Fruit fly (Drosophila melanogaster) whole organism, prepupa: ENCODE measurements around the gene CG32576.

Experiments used
- Blimp-1 ChIP-seq: fragments of 200-800 bp; sonication (Bioruptor generic); optimal IDR thresholded peaks from 3 replicates; lab custom pipeline; 2017; ENCODE audit warnings: missing biosample characterization, missing genetic modification characterization, mild to moderate bottlenecking, moderate library complexity, missing genetic modification reagents
- CG10631 ChIP-seq: fragments of 200-800 bp; sonication (Bioruptor generic); optimal IDR thresholded peaks from 2 replicates; lab custom pipeline; 2016; ENCODE audit warnings: missing biosample characterization, missing genetic modification characterization
- CG10669 ChIP-seq: fragments of 200-800 bp; sonication (Bioruptor generic); optimal IDR thresholded peaks from 3 replicates; lab custom pipeline; 2018; ENCODE audit warnings: missing biosample characterization, mild to moderate bottlenecking, missing genetic modification characterization, moderate library complexity
- CG11762 ChIP-seq: fragments of 200-800 bp; sonication (Bioruptor generic); optimal IDR thresholded peaks from 3 replicates; lab custom pipeline; 2016; ENCODE audit warnings: missing biosample characterization, missing genetic modification characterization; ENCODE audit not compliant: insufficient read depth
- CG11902 ChIP-seq: fragments of 200-800 bp; sonication (Bioruptor generic); optimal IDR thresholded peaks from 3 replicates; lab custom pipeline; 2016; ENCODE audit warnings: missing biosample characterization, missing genetic modification characterization
- CG15336 ChIP-seq: fragments of 200-800 bp; sonication (Bioruptor generic); IDR thresholded peaks from 2 replicates; pipeline ENCODE4 v1.3.6; 2022; ENCODE audit warnings: missing biosample characterization, missing genetic modification characterization
- CG1621 ChIP-seq: fragments of 200-800 bp; sonication (Bioruptor generic); optimal IDR thresholded peaks from 3 replicates; lab custom pipeline; 2018; ENCODE audit warnings: missing biosample characterization, mild to moderate bottlenecking, missing genetic modification characterization
- CG16779 ChIP-seq: fragments of 200-800 bp; sonication (Bioruptor generic); optimal IDR thresholded peaks from 3 replicates; lab custom pipeline; 2017; ENCODE audit warnings: missing biosample characterization, mild to moderate bottlenecking, missing genetic modification characterization
- CG3032 ChIP-seq: fragments of 200-800 bp; optimal IDR thresholded peaks from 2 replicates; lab custom pipeline; 2019; ENCODE audit warnings: missing biosample characterization, mild to moderate bottlenecking, missing genetic modification characterization, moderate library complexity
- CG31627 ChIP-seq: fragments of 200-800 bp; sonication (Bioruptor generic); optimal IDR thresholded peaks from 3 replicates; lab custom pipeline; 2016; ENCODE audit warnings: missing biosample characterization, missing genetic modification characterization
- CG34406 ChIP-seq: fragments of 200-800 bp; sonication (Bioruptor generic); optimal IDR thresholded peaks from 3 replicates; lab custom pipeline; 2016; ENCODE audit warnings: missing biosample characterization, missing genetic modification characterization
- CG6276 ChIP-seq: fragments of 200-800 bp; sonication (Bioruptor generic); optimal IDR thresholded peaks from 2 replicates; lab custom pipeline; 2017; ENCODE audit warnings: missing biosample characterization, mild to moderate bottlenecking, missing genetic modification characterization
- CG6808 ChIP-seq: fragments of 200-800 bp; sonication (Bioruptor generic); optimal IDR thresholded peaks from 3 replicates; lab custom pipeline; 2017; ENCODE audit warnings: missing biosample characterization, missing genetic modification characterization, mild to moderate bottlenecking, moderate library complexity, missing genetic modification reagents
- CG6854 ChIP-seq: fragments of 200-800 bp; sonication (Bioruptor generic); optimal IDR thresholded peaks from 2 replicates; lab custom pipeline; 2017; ENCODE audit warnings: missing biosample characterization, mild to moderate bottlenecking, missing genetic modification characterization
- CG7368 ChIP-seq: fragments of 200-800 bp; sonication (Bioruptor generic); optimal IDR thresholded peaks from 3 replicates; lab custom pipeline; 2016; ENCODE audit warnings: missing biosample characterization, missing genetic modification characterization
- CG8119 ChIP-seq: fragments of 200-800 bp; sonication (Bioruptor generic); IDR thresholded peaks from 3 replicates; pipeline ENCODE4 v1.3.6; 2022; ENCODE audit warnings: missing biosample characterization, missing genetic modification characterization
- CG8319 ChIP-seq: fragments of 200-800 bp; sonication (Bioruptor generic); optimal IDR thresholded peaks from 3 replicates; lab custom pipeline; 2016; ENCODE audit warnings: missing biosample characterization, missing genetic modification characterization
- CG8632 ChIP-seq: fragments of 200-800 bp; sonication (Bioruptor generic); optimal IDR thresholded peaks from 3 replicates; lab custom pipeline; 2016; ENCODE audit warnings: missing biosample characterization, missing genetic modification characterization
- CG9139 ChIP-seq: fragments of 200-800 bp; sonication (Bioruptor generic); optimal IDR thresholded peaks from 3 replicates; lab custom pipeline; 2017; ENCODE audit warnings: missing biosample characterization, mild to moderate bottlenecking, missing genetic modification characterization
- Eip75B ChIP-seq: fragments of 200-800 bp; sonication (Bioruptor generic); optimal IDR thresholded peaks from 3 replicates; lab custom pipeline; 2016; ENCODE audit warnings: missing biosample characterization, missing genetic modification characterization
- Eip78C ChIP-seq: fragments of 200-800 bp; sonication (Bioruptor generic); peaks from one replicate; lab custom pipeline; 2016; ENCODE audit warnings: missing biosample characterization, missing genetic modification characterization
- Eip93F ChIP-seq: fragments of 200-800 bp; sonication (Bioruptor generic); optimal IDR thresholded peaks from 2 replicates; lab custom pipeline; 2016; ENCODE audit warnings: missing biosample characterization, mild to moderate bottlenecking, missing genetic modification characterization
- Ets96B ChIP-seq: fragments of 200-800 bp; optimal IDR thresholded peaks from 2 replicates; lab custom pipeline; 2019; ENCODE audit warnings: missing biosample characterization, mild to moderate bottlenecking, missing genetic modification characterization, moderate library complexity
- Gug ChIP-seq: fragments of 200-800 bp; sonication (Bioruptor generic); IDR thresholded peaks from 2 replicates; pipeline ENCODE4 v1.3.6; 2022; ENCODE audit warnings: missing biosample characterization, missing genetic modification characterization
- Hr38 ChIP-seq: sonication (Bioruptor generic); optimal IDR thresholded peaks from 2 replicates; lab custom pipeline; 2016; ENCODE audit warnings: missing biosample characterization, missing genetic modification characterization
- Hr39 ChIP-seq: fragments of 200-800 bp; sonication (Bioruptor generic); optimal IDR thresholded peaks from 2 replicates; lab custom pipeline; 2016; ENCODE audit warnings: missing biosample characterization, missing genetic modification characterization
- Hr4 ChIP-seq: fragments of 200-800 bp; sonication (Bioruptor generic); optimal IDR thresholded peaks from 3 replicates; lab custom pipeline; 2016; ENCODE audit warnings: missing biosample characterization, missing genetic modification characterization
- Met ChIP-seq: fragments of 200-800 bp; sonication (Bioruptor generic); optimal IDR thresholded peaks from 3 replicates; lab custom pipeline; 2016; ENCODE audit warnings: missing biosample characterization, missing genetic modification characterization
- OdsH ChIP-seq: fragments of 200-800 bp; sonication (Bioruptor generic); optimal IDR thresholded peaks from 3 replicates; lab custom pipeline; 2016; ENCODE audit warnings: missing biosample characterization, missing genetic modification characterization
- Smox ChIP-seq: fragments of 200-800 bp; sonication (Bioruptor generic); optimal IDR thresholded peaks from 3 replicates; lab custom pipeline; 2016; ENCODE audit warnings: missing biosample characterization, missing genetic modification characterization
- Sox14 ChIP-seq: fragments of 200-800 bp; sonication (Bioruptor generic); optimal IDR thresholded peaks from 3 replicates; lab custom pipeline; 2016; ENCODE audit warnings: missing biosample characterization, missing genetic modification characterization
- Sox15 ChIP-seq: fragments of 200-800 bp; sonication (Bioruptor generic); optimal IDR thresholded peaks from 3 replicates; lab custom pipeline; 2016; ENCODE audit warnings: missing biosample characterization, missing genetic modification characterization
- acj6 ChIP-seq: fragments of 200-800 bp; sonication (Bioruptor generic); optimal IDR thresholded peaks from 3 replicates; lab custom pipeline; 2016; ENCODE audit warnings: missing biosample characterization, missing genetic modification characterization
- cyc ChIP-seq: fragments of 200-800 bp; sonication (Bioruptor generic); optimal IDR thresholded peaks from 3 replicates; lab custom pipeline; 2016; ENCODE audit warnings: missing biosample characterization, missing genetic modification characterization
- dac ChIP-seq: fragments of 200-800 bp; sonication (Bioruptor generic); optimal IDR thresholded peaks from 2 replicates; lab custom pipeline; 2017; ENCODE audit warnings: missing biosample characterization, mild to moderate bottlenecking, missing genetic modification characterization
- dsx ChIP-seq: fragments of 200-800 bp; optimal IDR thresholded peaks from 3 replicates; lab custom pipeline; 2019; ENCODE audit warnings: missing biosample characterization, mild to moderate bottlenecking, missing genetic modification characterization, moderate library complexity; ENCODE audit not compliant: poor library complexity, severe bottlenecking
- fd59A ChIP-seq: fragments of 200-800 bp; sonication (Bioruptor generic); optimal IDR thresholded peaks from 2 replicates; lab custom pipeline; 2017; ENCODE audit warnings: missing biosample characterization, mild to moderate bottlenecking, missing genetic modification characterization, missing genetic modification reagents
- fkh ChIP-seq: fragments of 200-800 bp; sonication (Bioruptor generic); optimal IDR thresholded peaks from 3 replicates; lab custom pipeline; 2017; ENCODE audit warnings: missing biosample characterization, mild to moderate bottlenecking, missing genetic modification characterization, moderate library complexity
- net ChIP-seq: fragments of 200-800 bp; sonication (Bioruptor generic); optimal IDR thresholded peaks from 3 replicates; lab custom pipeline; 2016; ENCODE audit warnings: missing biosample characterization, missing genetic modification characterization
- pdm3 ChIP-seq: fragments of 200-800 bp; sonication (Bioruptor generic); optimal IDR thresholded peaks from 3 replicates; lab custom pipeline; 2016; ENCODE audit warnings: missing biosample characterization, missing genetic modification characterization
- salr ChIP-seq, 2 experiments: fragments of 200-800 bp; sonication (Bioruptor generic); optimal IDR thresholded peaks; 3 replicates each; lab custom pipeline; 2016 to 2018; ENCODE audit warnings: missing biosample characterization in 2 of 2, missing genetic modification characterization in 2 of 2, mild to moderate bottlenecking in 1 of 2
- spab ChIP-seq: fragments of 200-800 bp; sonication (Bioruptor generic); optimal IDR thresholded peaks from 2 replicates; lab custom pipeline; 2017; ENCODE audit warnings: missing biosample characterization, mild to moderate bottlenecking, missing genetic modification characterization, missing genetic modification reagents
- topi ChIP-seq: fragments of 200-800 bp; sonication (Bioruptor generic); optimal IDR thresholded peaks from 3 replicates; lab custom pipeline; 2016; ENCODE audit warnings: missing biosample characterization, missing genetic modification characterization
- vri ChIP-seq: fragments of 200-800 bp; sonication (Bioruptor generic); optimal IDR thresholded peaks from 3 replicates; lab custom pipeline; 2016; ENCODE audit warnings: missing biosample characterization, mild to moderate bottlenecking, missing genetic modification characterization

The CG32576 gene

dm6 chrX:16270795-16271194 lies 17.5 kb downstream of the CG32576 start, which contains the start of gene Mfe2 (continued):
- no peak for TF ChIP-seq CG11902 (GFP tag; lab: Kevin White, UChicago)
- TF ChIP-seq fd59A (GFP tag; lab: Kevin White, UChicago): no peak
- TF ChIP-seq Eip78C (GFP tag; lab: Kevin White, UChicago): peak; percentile 70
- TF ChIP-seq Hr39 (GFP tag; lab: Kevin White, UChicago): peak; percentile 45
- peak; percentile 8 for TF ChIP-seq Eip75B (GFP tag; lab: Kevin White, UChicago)
- peak; percentile 35 for TF ChIP-seq cyc
- no peak for TF ChIP-seq Sox15 (GFP tag; lab: Kevin White, UChicago)
- TF ChIP-seq CG11762: no peak
- no peak for TF ChIP-seq fkh
- TF ChIP-seq CG8319 (GFP tag; lab: Kevin White, UChicago): no peak
- no peak; the same call in 2 of the 3 replicates for TF ChIP-seq CG8119
- peak; percentile 52 for TF ChIP-seq topi (GFP tag; lab: Kevin White, UChicago)

- TF ChIP-seq CG10669 (GFP tag; lab: Kevin White, UChicago): no peak
- no peak for TF ChIP-seq CG11762
- no peak for TF ChIP-seq vri (GFP tag; lab: Kevin White, UChicago)
- TF ChIP-seq CG16779 (tag; lab: Kevin White, UChicago): no peak
- TF ChIP-seq Blimp-1 (GFP tag; lab: Kevin White, UChicago): no peak
- TF ChIP-seq salr (GFP tag; optimal IDR thresholded peaks at IDR 0.05; lab: Kevin White, UChicago): no peak
- TF ChIP-seq CG3032 (tag; lab: Kevin White, UChicago): no peak
- no peak for TF ChIP-seq spab (GFP tag; lab: Kevin White, UChicago)
- no peak for TF ChIP-seq pdm3
- TF ChIP-seq CG31627 (GFP tag; lab: Kevin White, UChicago): no peak
- TF ChIP-seq Eip75B (GFP tag; lab: Kevin White, UChicago): no peak
- TF ChIP-seq Hr4: no peak
- no peak for TF ChIP-seq fkh
These were observed 21.9 kb downstream of the CG32576 start, which contains the start of gene CG12507 for dm6 chrX:16266437-16266836. Gene CG12507 (minus strand): TSS chrX:16266537.

dm6 chrX:16263415-16263814 lies 24.9 kb downstream of the CG32576 start:
- peak; percentile 66 for TF ChIP-seq Ets96B
- peak; percentile 40 for TF ChIP-seq CG8319 (GFP tag; lab: Kevin White, UChicago)
- peak; percentile 60 for TF ChIP-seq CG6808 (GFP tag; lab: Kevin White, UChicago)
- peak; percentile 59 for TF ChIP-seq Eip75B (GFP tag; lab: Kevin White, UChicago)
- no peak for TF ChIP-seq Blimp-1 (GFP tag; lab: Kevin White, UChicago)
- peak; percentile 51 for TF ChIP-seq CG7368 (GFP tag; lab: Kevin White, UChicago)
- peak; percentile 65 for TF ChIP-seq CG10669 (GFP tag; lab: Kevin White, UChicago)
- TF ChIP-seq topi (GFP tag; lab: Kevin White, UChicago): peak; percentile 53
- peak; percentile 59 for TF ChIP-seq cyc
- peak; percentile 66 for TF ChIP-seq CG15336 (GFP tag; lab: Robert Waterston, UW)
- TF ChIP-seq Met: peak; percentile 61
- peak in 1 of 2 experiments; percentile 6 for TF ChIP-seq salr (GFP tag; optimal IDR thresholded peaks at IDR 0.05; lab: Kevin White, UChicago)
- TF ChIP-seq Eip93F (GFP tag; lab: Kevin White, UChicago): peak; percentile 9
- TF ChIP-seq CG8632: peak; percentile 45
- TF ChIP-seq Smox (GFP tag; lab: Kevin White, UChicago): peak; percentile 49
- TF ChIP-seq net (GFP tag; lab: Kevin White, UChicago): peak; percentile 29
- peak; percentile 58 for TF ChIP-seq spab (GFP tag; lab: Kevin White, UChicago)
- TF ChIP-seq Hr39 (GFP tag; lab: Kevin White, UChicago): peak; percentile 53
- peak; percentile 62 for TF ChIP-seq pdm3
- TF ChIP-seq Hr38 (GFP tag; lab: Kevin White, UChicago): no peak
- TF ChIP-seq CG3032 (tag; lab: Kevin White, UChicago): peak; percentile 60
- peak; percentile 10 for TF ChIP-seq Sox15 (GFP tag; lab: Kevin White, UChicago)
- TF ChIP-seq dac (GFP tag; lab: Kevin White, UChicago): no peak
- TF ChIP-seq fd59A (GFP tag; lab: Kevin White, UChicago): peak; percentile 52
- peak; percentile 28 for TF ChIP-seq Sox14
- peak; percentile 27 for TF ChIP-seq CG9139 (GFP tag; lab: Kevin White, UChicago)
- TF ChIP-seq CG11902 (GFP tag; lab: Kevin White, UChicago): peak; percentile 38
- peak; percentile 6 for TF ChIP-seq CG6854 (GFP tag; lab: Kevin White, UChicago)
- TF ChIP-seq CG10631 (GFP tag; lab: Kevin White, UChicago): peak; percentile 50
- no peak for TF ChIP-seq CG6276 (GFP tag; lab: Kevin White, UChicago)
- peak; percentile 56 for TF ChIP-seq CG34406 (GFP tag; lab: Kevin White, UChicago)
- peak; percentile 64 for TF ChIP-seq dsx (GFP tag; lab: Kevin White, UChicago)
- peak; percentile 55 for TF ChIP-seq CG1621 (tag; lab: Kevin White, UChicago)
- TF ChIP-seq vri (GFP tag; lab: Kevin White, UChicago): peak; percentile 26
- TF ChIP-seq Gug: no peak; the same call in 1 of the 2 replicates
- TF ChIP-seq acj6: peak; percentile 60
- TF ChIP-seq OdsH: peak; percentile 62
- peak; percentile 29 for TF ChIP-seq CG11762
